Fruit fly (Drosophila melanogaster): ENCODE results near the gene CG6321.

dm6 chr3L:11025261-11025660, 35.8 kb downstream of the CG6321 start, which contains the start of gene CG32079:
- no peak for TF ChIP-seq tai (GFP tag; optimal IDR thresholded peaks at IDR 0.05)
- TF ChIP-seq psq (GFP tag; optimal IDR thresholded peaks at IDR 0.05): no peak
- no peak for TF ChIP-seq Myc (optimal IDR thresholded peaks at IDR 0.05)
- no peak for TF ChIP-seq CG32264 (GFP tag; optimal IDR thresholded peaks at IDR 0.05)
- TF ChIP-seq br (GFP tag; optimal IDR thresholded peaks at IDR 0.05): no peak
- no peak for TF ChIP-seq lola (GFP tag; optimal IDR thresholded peaks at IDR 0.05)
- TF ChIP-seq ey (GFP tag; optimal IDR thresholded peaks at IDR 0.05): no peak
